Fruit fly (Drosophila melanogaster) whole organism, embryonic: ENCODE measurements around the gene kel.

Experiments
- CG17385 ChIP-seq: fragments of 200-800 bp; sonication (Bioruptor generic); optimal IDR thresholded peaks from 3 replicates; lab custom pipeline; 2018; ENCODE audit warnings: missing biosample characterization, mild to moderate bottlenecking, missing genetic modification characterization
- CG1792 ChIP-seq: fragments of 200-800 bp; sonication (Bioruptor generic); optimal IDR thresholded peaks from 2 replicates; lab custom pipeline; 2016; ENCODE audit warnings: missing biosample characterization, missing genetic modification characterization
- CG6854 ChIP-seq: fragments of 200-800 bp; sonication (Bioruptor generic); optimal IDR thresholded peaks from 3 replicates; lab custom pipeline; 2017; ENCODE audit warnings: missing biosample characterization, mild to moderate bottlenecking, missing genetic modification characterization
- CG8478 ChIP-seq: fragments of >200 bp; optimal IDR thresholded peaks from 2 replicates; lab custom pipeline; 2018
- Fer1 ChIP-seq: fragments of 200-800 bp; sonication (Bioruptor generic); optimal IDR thresholded peaks from 2 replicates; lab custom pipeline; 2017; ENCODE audit warnings: missing biosample characterization, mild to moderate bottlenecking, missing genetic modification characterization
- bowl ChIP-seq: fragments of 200-800 bp; sonication (Bioruptor generic); IDR thresholded peaks from 2 replicates; pipeline ENCODE4 v1.3.6; 2022; ENCODE audit warnings: missing biosample characterization, missing genetic modification characterization
- fru ChIP-seq: fragments of >200 bp; optimal IDR thresholded peaks from 2 replicates; lab custom pipeline; 2017
- run ChIP-seq: fragments of 200-800 bp; sonication (Bioruptor generic); optimal IDR thresholded peaks from 3 replicates; lab custom pipeline; 2018; ENCODE audit warnings: missing biosample characterization, mild to moderate bottlenecking, missing genetic modification characterization
- scrt ChIP-seq: fragments of 200-800 bp; sonication (Bioruptor generic); optimal IDR thresholded peaks from 2 replicates; lab custom pipeline; 2018; ENCODE audit warnings: missing biosample characterization, mild to moderate bottlenecking, missing genetic modification characterization, moderate library complexity

dm6 chr2L:18115104-18115503 lies 22.8 kb downstream of the kel start:
- TF ChIP-seq CG1792: no peak
- no peak for TF ChIP-seq CG8478
- TF ChIP-seq scrt (GFP tag; lab: Kevin White, UChicago): no peak
- TF ChIP-seq Fer1 (GFP tag; lab: Kevin White, UChicago): no peak
- no peak for TF ChIP-seq CG17385 (GFP tag; lab: Kevin White, UChicago)
- no peak for TF ChIP-seq bowl (GFP tag; lab: Robert Waterston, UW)
- TF ChIP-seq run (tag; lab: Kevin White, UChicago): no peak
- TF ChIP-seq CG6854: no peak
- TF ChIP-seq fru (lab: Kevin White, UChicago): no peak
